Fruit fly (Drosophila melanogaster) whole organism, embryonic: Measurements from ENCODE around the gene lwr.
A peak's percentile ranks its signal among the peaks of the same experiment; 100 is the strongest.

ENCODE experiments used
- Atf-2 ChIP-seq: fragments of 200-800 bp; sonication (Bioruptor generic); optimal IDR thresholded peaks from 2 replicates; lab custom pipeline; 2016; ENCODE audit warnings: missing biosample characterization, missing genetic modification characterization
- Blimp-1 ChIP-seq: fragments of 200-800 bp; sonication (Bioruptor generic); optimal IDR thresholded peaks from 3 replicates; lab custom pipeline; 2018; ENCODE audit warnings: missing biosample characterization, missing genetic modification characterization, mild to moderate bottlenecking, moderate library complexity, missing genetic modification reagents
- CG10209 ChIP-seq: fragments of 200-800 bp; sonication (Bioruptor generic); optimal IDR thresholded peaks from 3 replicates; lab custom pipeline; 2017; ENCODE audit warnings: missing biosample characterization, mild to moderate bottlenecking, missing genetic modification characterization, missing genetic modification reagents
- CG12155 ChIP-seq: fragments of 200-800 bp; sonication (Bioruptor generic); optimal IDR thresholded peaks from 3 replicates; lab custom pipeline; 2016; ENCODE audit warnings: missing biosample characterization, missing genetic modification characterization
- CG14710 ChIP-seq: fragments of 200-800 bp; sonication (Bioruptor generic); optimal IDR thresholded peaks from 3 replicates; lab custom pipeline; 2019; ENCODE audit warnings: missing biosample characterization, mild to moderate bottlenecking, missing genetic modification characterization, moderate library complexity
- CG15696 ChIP-seq: fragments of 200-800 bp; sonication (Bioruptor generic); optimal IDR thresholded peaks from 2 replicates; lab custom pipeline; 2019; ENCODE audit warnings: missing biosample characterization, mild to moderate bottlenecking, missing genetic modification characterization, moderate library complexity
- CG17361 ChIP-seq: fragments of 200-800 bp; sonication (Bioruptor generic); IDR thresholded peaks from 3 replicates; pipeline ENCODE4 v1.3.6; 2022; ENCODE audit warnings: missing biosample characterization, missing genetic modification characterization
- CG17829 ChIP-seq: fragments of 200-800 bp; optimal IDR thresholded peaks from 2 replicates; lab custom pipeline; 2019; ENCODE audit warnings: missing biosample characterization, mild to moderate bottlenecking, missing genetic modification characterization, moderate library complexity
- CG1832 ChIP-seq: fragments of 200-800 bp; sonication (Bioruptor generic); optimal IDR thresholded peaks from 2 replicates; lab custom pipeline; 2017; ENCODE audit warnings: missing biosample characterization, mild to moderate bottlenecking, missing genetic modification characterization, inconsistent platforms
- CG2202 ChIP-seq: fragments of 200-800 bp; sonication (Bioruptor generic); optimal IDR thresholded peaks from 2 replicates; lab custom pipeline; 2018; ENCODE audit warnings: missing biosample characterization, mild to moderate bottlenecking, missing genetic modification characterization
- CG30403 ChIP-seq: fragments of 200-800 bp; sonication (Bioruptor generic); optimal IDR thresholded peaks from 3 replicates; lab custom pipeline; 2016; ENCODE audit warnings: missing biosample characterization, missing genetic modification characterization
- CG30431 ChIP-seq: fragments of 200-800 bp; sonication (Bioruptor generic); optimal IDR thresholded peaks from 2 replicates; lab custom pipeline; 2017; ENCODE audit warnings: missing biosample characterization, missing genetic modification characterization
- CG33213 ChIP-seq: fragments of 200-800 bp; sonication (Bioruptor generic); optimal IDR thresholded peaks from 3 replicates; lab custom pipeline; 2016; ENCODE audit warnings: missing biosample characterization, missing genetic modification characterization
- CG34224 ChIP-seq: fragments of 200-800 bp; sonication (Bioruptor generic); IDR thresholded peaks from 3 replicates; pipeline ENCODE4 v1.3.6; 2022; ENCODE audit warnings: missing biosample characterization, missing genetic modification characterization; ENCODE audit not compliant: partially characterized antibody
- CG3838 ChIP-seq: fragments of 200-800 bp; sonication (Bioruptor generic); optimal IDR thresholded peaks from 3 replicates; lab custom pipeline; 2016; ENCODE audit warnings: missing biosample characterization, missing genetic modification characterization
- CG5180 ChIP-seq: fragments of 200-800 bp; sonication (Bioruptor generic); optimal IDR thresholded peaks from 3 replicates; lab custom pipeline; 2017; ENCODE audit warnings: missing biosample characterization, missing genetic modification characterization, mild to moderate bottlenecking, moderate library complexity, missing genetic modification reagents
- CG6765 ChIP-seq: fragments of 200-800 bp; sonication (Bioruptor generic); optimal IDR thresholded peaks from 3 replicates; lab custom pipeline; 2017; ENCODE audit warnings: missing biosample characterization, mild to moderate bottlenecking, missing genetic modification characterization
- CG8281 ChIP-seq: fragments of 200-800 bp; sonication (Bioruptor generic); optimal IDR thresholded peaks from 2 replicates; lab custom pipeline; 2018; ENCODE audit warnings: missing biosample characterization, mild to moderate bottlenecking, missing genetic modification characterization, moderate library complexity
- CG8388 ChIP-seq: fragments of 200-800 bp; sonication (Bioruptor generic); optimal IDR thresholded peaks from 2 replicates; lab custom pipeline; 2019; ENCODE audit warnings: missing biosample characterization, mild to moderate bottlenecking, missing genetic modification characterization, moderate library complexity
- D19A ChIP-seq: fragments of 200-800 bp; optimal IDR thresholded peaks from 3 replicates; lab custom pipeline; 2019; ENCODE audit warnings: missing biosample characterization, mild to moderate bottlenecking, missing genetic modification characterization, moderate library complexity
- Deaf1 ChIP-seq: fragments of 200-800 bp; optimal IDR thresholded peaks from 3 replicates; lab custom pipeline; 2019; ENCODE audit warnings: missing biosample characterization, mild to moderate bottlenecking, missing genetic modification characterization, moderate library complexity
- Doc2 ChIP-seq: fragments of 200-800 bp; sonication (Bioruptor generic); IDR thresholded peaks from 2 replicates; pipeline ENCODE4 v1.3.6; 2022; ENCODE audit warnings: missing biosample characterization, missing genetic modification characterization
- Dp ChIP-seq: fragments of 200-800 bp; sonication (Bioruptor generic); optimal IDR thresholded peaks from 2 replicates; lab custom pipeline; 2018; ENCODE audit warnings: missing biosample characterization, mild to moderate bottlenecking, missing genetic modification characterization, moderate library complexity
- Ets65A ChIP-seq: fragments of 200-800 bp; sonication (Bioruptor generic); peaks from one replicate; lab custom pipeline; 2016; ENCODE audit warnings: missing biosample characterization, missing genetic modification characterization
- Hr39 ChIP-seq: fragments of >200 bp; optimal IDR thresholded peaks from 2 replicates; lab custom pipeline; 2017
- Hr78 ChIP-seq, 2 experiments: fragments of 200-800 bp in 1 of 2; fragments of >200 bp in 1 of 2; sonication (Bioruptor generic) in 1 of 2; optimal IDR thresholded peaks; 2 replicates each; lab custom pipeline; 2017 to 2019; ENCODE audit warnings: missing biosample characterization in 2 of 2, missing genetic modification characterization in 2 of 2, mild to moderate bottlenecking in 1 of 2, moderate library complexity in 1 of 2
- MESR4 ChIP-seq: fragments of 200-800 bp; sonication (Bioruptor generic); optimal IDR thresholded peaks from 2 replicates; lab custom pipeline; 2018; ENCODE audit warnings: missing biosample characterization, mild to moderate bottlenecking, missing genetic modification characterization, moderate library complexity
- Mad ChIP-seq: fragments of 200-800 bp; sonication (Bioruptor generic); optimal IDR thresholded peaks from 2 replicates; lab custom pipeline; 2016; ENCODE audit warnings: missing biosample characterization, missing genetic modification characterization
- Med ChIP-seq: fragments of 200-800 bp; sonication (Bioruptor generic); peaks from one replicate; lab custom pipeline; 2016; ENCODE audit warnings: missing biosample characterization, missing genetic modification characterization, mild to moderate bottlenecking, inconsistent platforms, moderate library complexity
- Opbp ChIP-seq: fragments of 200-800 bp; sonication (Bioruptor generic); IDR thresholded peaks from 3 replicates; pipeline ENCODE4 v1.3.6; 2022; ENCODE audit warnings: missing biosample characterization, missing genetic modification characterization; ENCODE audit not compliant: partially characterized antibody
- Tbp ChIP-seq: fragments of >200 bp; optimal IDR thresholded peaks from 2 replicates; lab custom pipeline; 2018; ENCODE audit warnings: missing biosample characterization, missing genetic modification characterization
- ac ChIP-seq: fragments of 200-800 bp; sonication (Bioruptor generic); optimal IDR thresholded peaks from 3 replicates; lab custom pipeline; 2017; ENCODE audit warnings: missing biosample characterization, mild to moderate bottlenecking, missing genetic modification characterization
- az2 ChIP-seq: fragments of 200-800 bp; sonication (Bioruptor generic); optimal IDR thresholded peaks from 3 replicates; lab custom pipeline; 2016; ENCODE audit warnings: missing biosample characterization, missing genetic modification characterization
- bowl ChIP-seq: fragments of 200-800 bp; sonication (Bioruptor generic); IDR thresholded peaks from 2 replicates; pipeline ENCODE4 v1.3.6; 2022; ENCODE audit warnings: missing biosample characterization, missing genetic modification characterization
- btn ChIP-seq: fragments of 200-800 bp; sonication (Bioruptor generic); optimal IDR thresholded peaks from 2 replicates; lab custom pipeline; 2016; ENCODE audit warnings: missing biosample characterization, missing genetic modification characterization
- chinmo ChIP-seq: fragments of 200-800 bp; sonication (Bioruptor generic); IDR thresholded peaks from 4 replicates; pipeline ENCODE4 v1.3.6; 2022; ENCODE audit warnings: missing biosample characterization, missing genetic modification characterization; ENCODE audit not compliant: partially characterized antibody
- crp ChIP-seq, 2 experiments: fragments of 200-800 bp; sonication (Bioruptor generic); optimal IDR thresholded peaks; 2 replicates in 1 of 2; 3 replicates in 1 of 2; lab custom pipeline; 2017; ENCODE audit warnings: missing biosample characterization in 2 of 2, missing genetic modification characterization in 2 of 2, mild to moderate bottlenecking in 1 of 2, moderate library complexity in 1 of 2
- dmrt11E ChIP-seq: fragments of 200-800 bp; sonication (Bioruptor generic); optimal IDR thresholded peaks from 3 replicates; lab custom pipeline; 2018; ENCODE audit warnings: missing biosample characterization, mild to moderate bottlenecking, missing genetic modification characterization, moderate library complexity
- ems ChIP-seq: fragments of 200-800 bp; sonication (Bioruptor generic); optimal IDR thresholded peaks from 3 replicates; lab custom pipeline; 2016; ENCODE audit warnings: missing biosample characterization, missing genetic modification characterization
- gcm2 ChIP-seq: fragments of 200-800 bp; sonication (Bioruptor generic); optimal IDR thresholded peaks from 2 replicates; lab custom pipeline; 2016; ENCODE audit warnings: missing biosample characterization, missing genetic modification characterization
- gfzf ChIP-seq: fragments of 200-800 bp; sonication (Bioruptor generic); optimal IDR thresholded peaks from 2 replicates; lab custom pipeline; 2016; ENCODE audit warnings: missing biosample characterization, mild to moderate bottlenecking, missing genetic modification characterization, moderate library complexity
- h ChIP-seq: fragments of >200 bp; optimal IDR thresholded peaks from 2 replicates; lab custom pipeline; 2017
- hkb ChIP-seq, 2 experiments: fragments of 200-800 bp in 1 of 2; fragments of >200 bp in 1 of 2; sonication (Bioruptor generic) in 1 of 2; IDR thresholded peaks in 1 of 2; optimal IDR thresholded peaks in 1 of 2; 2 replicates each; pipeline versions ENCODE4 v1.3.6 to Lab custom; 2017 to 2022; ENCODE audit warnings: missing biosample characterization in 1 of 2, missing genetic modification characterization in 1 of 2
- lbe ChIP-seq: fragments of 200-800 bp; sonication (Bioruptor generic); optimal IDR thresholded peaks from 2 replicates; lab custom pipeline; 2016; ENCODE audit warnings: missing biosample characterization, mild to moderate bottlenecking, missing genetic modification characterization
- mirr ChIP-seq: fragments of 200-800 bp; sonication (Bioruptor generic); optimal IDR thresholded peaks from 3 replicates; lab custom pipeline; 2018; ENCODE audit warnings: missing biosample characterization, mild to moderate bottlenecking, missing genetic modification characterization
- oc ChIP-seq: fragments of 200-800 bp; sonication (Bioruptor generic); optimal IDR thresholded peaks from 2 replicates; lab custom pipeline; 2018; ENCODE audit warnings: missing biosample characterization, mild to moderate bottlenecking, missing genetic modification characterization, moderate library complexity
- org-1 ChIP-seq: fragments of 200-800 bp; sonication (Bioruptor generic); optimal IDR thresholded peaks from 2 replicates; lab custom pipeline; 2017; ENCODE audit warnings: missing biosample characterization, missing genetic modification characterization
- pzg ChIP-seq: fragments of 200-800 bp; sonication (Bioruptor generic); optimal IDR thresholded peaks from 3 replicates; lab custom pipeline; 2018; ENCODE audit warnings: missing biosample characterization, mild to moderate bottlenecking, missing genetic modification characterization, moderate library complexity
- tap ChIP-seq: fragments of 200-800 bp; optimal IDR thresholded peaks from 3 replicates; lab custom pipeline; 2019; ENCODE audit warnings: missing biosample characterization, mild to moderate bottlenecking, missing genetic modification characterization, moderate library complexity
- tll ChIP-seq, 2 experiments: fragments of 200-800 bp in 1 of 2; fragments of >200 bp in 1 of 2; sonication (Bioruptor generic) in 1 of 2; optimal IDR thresholded peaks; 2 replicates each; lab custom pipeline; 2017 to 2019; ENCODE audit warnings: missing biosample characterization in 2 of 2, missing genetic modification characterization in 2 of 2, mild to moderate bottlenecking in 1 of 2, moderate library complexity in 1 of 2
- zf30C ChIP-seq: fragments of 200-800 bp; sonication (Bioruptor generic); optimal IDR thresholded peaks from 3 replicates; lab custom pipeline; 2018; ENCODE audit warnings: missing biosample characterization, mild to moderate bottlenecking, missing genetic modification characterization

lwr gene

DNA sequence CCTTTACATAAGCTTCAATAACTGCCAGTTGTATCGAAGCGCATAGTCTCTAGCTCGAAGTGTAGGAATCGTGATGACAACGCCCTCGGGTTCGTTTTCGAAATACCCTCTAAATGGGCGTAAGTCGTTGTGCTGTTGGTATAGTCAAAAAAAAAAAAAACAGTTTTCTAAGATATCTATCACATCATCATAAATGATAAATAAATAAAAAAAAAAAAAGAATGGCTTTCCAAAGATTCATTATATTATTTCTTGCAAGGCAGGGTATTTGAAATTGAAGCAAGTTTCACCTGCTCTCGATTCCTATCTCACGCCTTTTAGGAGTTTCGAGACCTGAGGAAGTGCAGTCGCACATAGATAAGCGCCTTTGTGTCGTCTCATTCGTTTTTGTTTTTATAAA, 49.1 kb downstream of the lwr start (continued):
- TF ChIP-seq CG30431 (GFP tag; lab: Kevin White, UChicago) = no peak
- TF ChIP-seq CG33213 (GFP tag; lab: Kevin White, UChicago) = no peak
- no peak for TF ChIP-seq Tbp (GFP tag; lab: Kevin White, UChicago)
- no peak for TF ChIP-seq Mad (GFP tag; lab: Kevin White, UChicago)
- no peak for TF ChIP-seq tap (tag; lab: Kevin White, UChicago)
- TF ChIP-seq CG30403 = peak; percentile 65
- no peak for TF ChIP-seq CG17829 (tag; lab: Kevin White, UChicago)
- TF ChIP-seq Hr39 (lab: Kevin White, UChicago) = no peak
- no peak for TF ChIP-seq mirr (GFP tag; lab: Kevin White, UChicago)
- TF ChIP-seq ems (GFP tag; lab: Kevin White, UChicago) = peak; percentile 8
- peak; percentile 35 for TF ChIP-seq oc (tag; lab: Kevin White, UChicago)
- no peak for TF ChIP-seq gfzf (GFP tag; lab: Kevin White, UChicago)
- TF ChIP-seq MESR4 (GFP tag; lab: Kevin White, UChicago) = no peak
- TF ChIP-seq crp (GFP tag; optimal IDR thresholded peaks at IDR 0.05; lab: Kevin White, UChicago) = no peak
- TF ChIP-seq CG15696 (tag; lab: Kevin White, UChicago) = no peak
- peak; percentile 42 for TF ChIP-seq CG8388 (GFP tag; lab: Kevin White, UChicago)
- no peak for TF ChIP-seq Dp
- no peak for TF ChIP-seq Hr78 (GFP tag; optimal IDR thresholded peaks at IDR 0.05; lab: Kevin White, UChicago)
- peak; percentile 14 for TF ChIP-seq gcm2 (GFP tag; lab: Kevin White, UChicago)
- no peak for TF ChIP-seq lbe (GFP tag; lab: Kevin White, UChicago)
- no peak for TF ChIP-seq ac
- peak; percentile 2 for TF ChIP-seq org-1
- no peak for TF ChIP-seq CG2202 (tag; lab: Kevin White, UChicago)
- no peak for TF ChIP-seq btn (GFP tag; lab: Kevin White, UChicago)
- peak; percentile 19 for TF ChIP-seq Blimp-1
- no peak for TF ChIP-seq CG34224 (GFP tag; lab: Robert Waterston, UW)
- no peak for TF ChIP-seq bowl (GFP tag; lab: Robert Waterston, UW)
- no peak for TF ChIP-seq Doc2 (GFP tag; lab: Robert Waterston, UW)
- no peak for TF ChIP-seq CG1832 (GFP tag; lab: Kevin White, UChicago)
- TF ChIP-seq dmrt11E = peak; percentile 33
- TF ChIP-seq Opbp (GFP tag; lab: Robert Waterston, UW) = no peak
- no peak for TF ChIP-seq h (lab: Kevin White, UChicago)
- TF ChIP-seq tll (GFP tag; optimal IDR thresholded peaks at IDR 0.05; lab: Kevin White, UChicago) = no peak
- TF ChIP-seq az2 (GFP tag; lab: Kevin White, UChicago) = peak; percentile 53
- no peak for TF ChIP-seq hkb (optimal IDR thresholded peaks at IDR 0.05; lab: Kevin White, UChicago)
- peak; percentile 74 for TF ChIP-seq hkb (GFP tag; IDR thresholded peaks at IDR 0.05; lab: Robert Waterston, UW)
- no peak for TF ChIP-seq CG6765
- TF ChIP-seq CG10209 (GFP tag; lab: Kevin White, UChicago) = no peak
- TF ChIP-seq, all 482 proteins: peak for 108

DNA sequence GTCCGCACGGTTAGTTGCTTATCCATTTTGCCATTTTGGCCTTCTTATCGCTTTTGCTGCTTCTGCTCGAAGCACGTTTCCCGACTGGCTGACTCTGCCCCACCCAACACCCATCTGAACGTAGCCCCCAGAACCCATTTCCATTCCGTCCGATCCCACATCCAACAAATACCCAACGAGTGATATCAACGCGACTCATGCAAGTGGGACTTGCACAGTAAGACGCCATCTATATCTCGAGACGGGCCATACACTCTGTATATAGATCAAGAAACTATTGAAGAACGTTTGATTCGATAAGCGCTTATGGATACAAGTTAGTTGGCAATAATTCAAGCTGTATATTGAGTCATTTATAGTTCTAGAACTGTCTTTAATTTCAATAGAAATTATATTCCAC, 50.2 kb downstream of the lwr start:
- TF ChIP-seq chinmo = 0 out of 4 replicates have a peak, but pooled peaks have one; percentile 36
- no peak for TF ChIP-seq Deaf1 (tag; lab: Kevin White, UChicago)
- TF ChIP-seq Atf-2 (GFP tag; lab: Kevin White, UChicago) = no peak
- TF ChIP-seq CG8281 = peak; percentile 42
- 0 out of 3 replicates have a peak, but pooled peaks have one; percentile 21 for TF ChIP-seq CG17361
- no peak for TF ChIP-seq pzg
- TF ChIP-seq CG3838 (GFP tag; lab: Kevin White, UChicago) = no peak
- no peak for TF ChIP-seq zf30C (GFP tag; lab: Kevin White, UChicago)
- peak; percentile 57 for TF ChIP-seq Med (GFP tag; lab: Kevin White, UChicago)
- peak; percentile 78 for TF ChIP-seq CG5180 (GFP tag; lab: Kevin White, UChicago)
- peak; percentile 25 for TF ChIP-seq D19A
- peak; percentile 80 for TF ChIP-seq Ets65A (GFP tag; lab: Kevin White, UChicago)
- TF ChIP-seq CG14710 (tag; lab: Kevin White, UChicago) = no peak
- TF ChIP-seq CG12155 (GFP tag; lab: Kevin White, UChicago) = peak; percentile 28
